Worm (Caenorhabditis elegans) whole organism, early embryonic: ENCODE results near the gene fbxb-102.

Source experiments
- B0310.2 ChIP-seq: sonication (generic microtip); optimal IDR thresholded peaks from 2 replicates; lab custom pipeline; 2016; ENCODE audit warnings: mild to moderate bottlenecking, missing genetic modification characterization, missing compliant biosample characterization
- ama-1 ChIP-seq: fragments of 150-350 bp; optimal IDR thresholded peaks from 2 replicates; lab custom pipeline; 2014
- ceh-36 ChIP-seq: sonication (generic microtip); optimal IDR thresholded peaks from 2 replicates; lab custom pipeline; 2016; ENCODE audit warnings: missing genetic modification characterization, inconsistent platforms, missing compliant biosample characterization
- hnd-1 ChIP-seq: sonication (generic microtip); optimal IDR thresholded peaks from 2 replicates; lab custom pipeline; 2016; ENCODE audit warnings: missing genetic modification characterization, missing compliant biosample characterization
- tbx-11 ChIP-seq: fragments of 200-800 bp; sonication (Bioruptor generic); IDR thresholded peaks from 2 replicates; pipeline ENCODE4 v1.3.6; 2022; ENCODE audit warnings: missing genetic modification characterization, missing compliant biosample characterization
- tbx-37 ChIP-seq: fragments of 200-800 bp; sonication (Bioruptor generic); conservative IDR thresholded peaks from 2 replicates; pipeline ENCODE4 v1.3.6; 2022; ENCODE audit warnings: missing genetic modification reagents, missing genetic modification characterization, missing compliant biosample characterization

DNA sequence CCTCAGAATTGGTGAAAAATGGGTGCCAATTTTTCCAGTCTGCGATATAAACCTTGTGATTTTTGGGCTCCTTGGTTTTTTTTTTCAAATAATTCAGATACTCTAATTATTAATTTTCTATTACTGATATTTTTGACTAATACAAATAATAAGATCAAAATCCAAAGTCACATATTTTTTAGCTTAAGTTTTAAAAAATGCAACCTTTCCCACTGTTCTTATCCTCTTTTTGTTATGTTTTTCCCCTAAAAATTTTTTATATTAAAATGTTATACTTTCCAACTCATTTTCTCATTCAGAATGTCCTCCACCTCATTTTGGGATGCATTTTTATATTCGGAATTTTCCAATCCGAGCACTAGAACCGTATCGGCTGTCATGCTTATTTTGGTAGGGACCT is 48.2 kb downstream of the fbxb-102 start, which contains the start of gene srx-120:
- no peak for TF ChIP-seq ceh-36 (tag; lab: Kevin White, UChicago)
- no peak for TF ChIP-seq tbx-11 (GFP tag; lab: Robert Waterston, UW)
- no peak for TF ChIP-seq tbx-37 (GFP tag; lab: Robert Waterston, UW)
- no peak for TF ChIP-seq B0310.2 (tag; lab: Kevin White, UChicago)
- no peak for TF ChIP-seq hnd-1
- TF ChIP-seq ama-1 = no peak
